Worm (Caenorhabditis elegans) whole organism, midembryonic: ENCODE measurements around the gene nhr-140.

ENCODE experiments used
- cog-1 ChIP-seq: sonication (generic microtip); optimal IDR thresholded peaks from 2 replicates; lab custom pipeline; 2016; ENCODE audit warnings: missing genetic modification characterization, missing compliant biosample characterization
- flt-1 ChIP-seq: fragments of 200-800 bp; sonication (Bioruptor generic); IDR thresholded peaks from 2 replicates; pipeline ENCODE4 v1.3.6; 2022; ENCODE audit warnings: missing genetic modification characterization, missing compliant biosample characterization
- tab-1 ChIP-seq: fragments of 200-800 bp; sonication (Bioruptor generic); IDR thresholded peaks from 2 replicates; pipeline ENCODE4 v1.3.6; 2022; ENCODE audit warnings: missing genetic modification characterization, missing compliant biosample characterization
- ztf-23 ChIP-seq: fragments of 200-800 bp; sonication (Bioruptor generic); IDR thresholded peaks from 2 replicates; pipeline ENCODE4 v1.3.6; 2022; ENCODE audit warnings: missing genetic modification reagents, missing genetic modification characterization, missing compliant biosample characterization

DNA sequence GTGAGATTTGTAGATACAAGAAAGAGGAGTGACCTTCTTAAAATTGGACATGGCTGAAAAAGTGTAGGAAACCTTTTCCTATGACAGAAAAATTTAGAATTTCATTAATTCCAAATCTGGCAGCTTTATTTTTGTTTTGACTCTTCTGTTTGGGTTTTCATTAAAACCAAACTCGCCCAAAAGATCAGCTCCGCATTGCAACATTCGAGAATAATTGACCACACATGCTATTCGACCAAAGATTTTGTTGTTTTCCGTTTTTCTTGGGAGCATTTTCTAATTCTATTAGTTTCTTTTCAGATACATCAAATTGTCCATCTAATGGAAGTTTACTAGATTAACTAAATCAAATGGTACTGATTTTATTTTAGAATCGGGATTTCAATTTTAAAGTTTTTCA is 33.2 kb downstream of the nhr-140 start, which contains the start of gene mec-1:
- no peak for TF ChIP-seq ztf-23 (GFP tag; lab: Robert Waterston, UW)
- no peak for TF ChIP-seq cog-1
- TF ChIP-seq tab-1 (GFP tag; lab: Robert Waterston, UW), result no peak
- no peak for TF ChIP-seq flt-1 (GFP tag; lab: Robert Waterston, UW)
